Fruit fly (Drosophila melanogaster) whole organism, embryonic: ENCODE measurements around the gene Ugt305A1.
A peak's percentile ranks its signal among the peaks of the same experiment; 100 is the strongest.

Experiments used
- Atf3 ChIP-seq: fragments of 200-800 bp; sonication (Bioruptor generic); optimal IDR thresholded peaks from 3 replicates; lab custom pipeline; 2016; ENCODE audit warnings: missing biosample characterization, missing genetic modification characterization
- CG10267 ChIP-seq: fragments of 200-800 bp; sonication (Bioruptor generic); optimal IDR thresholded peaks from 2 replicates; lab custom pipeline; 2018; ENCODE audit warnings: missing biosample characterization, mild to moderate bottlenecking, missing genetic modification characterization, moderate library complexity
- CG10366 ChIP-seq: fragments of 200-800 bp; sonication (Bioruptor generic); IDR thresholded peaks from 2 replicates; pipeline ENCODE4 v1.3.6; 2022; ENCODE audit warnings: missing biosample characterization, missing genetic modification characterization
- CG10654 ChIP-seq: fragments of 200-800 bp; sonication (Bioruptor generic); optimal IDR thresholded peaks from 2 replicates; lab custom pipeline; 2016; ENCODE audit warnings: missing biosample characterization, missing genetic modification characterization
- CG10979 ChIP-seq: fragments of 200-800 bp; sonication (Bioruptor generic); optimal IDR thresholded peaks from 2 replicates; lab custom pipeline; 2018; ENCODE audit warnings: missing biosample characterization, mild to moderate bottlenecking, missing genetic modification characterization, moderate library complexity
- CG11398 ChIP-seq: fragments of 200-800 bp; sonication (Bioruptor generic); optimal IDR thresholded peaks from 2 replicates; lab custom pipeline; 2016; ENCODE audit warnings: missing biosample characterization, missing genetic modification characterization
- CG11456 ChIP-seq: fragments of 200-800 bp; sonication (Bioruptor generic); IDR thresholded peaks from 3 replicates; pipeline ENCODE4 v1.3.6; 2022; ENCODE audit warnings: missing biosample characterization, missing genetic modification characterization
- CG12104 ChIP-seq: fragments of 200-800 bp; sonication (Bioruptor generic); optimal IDR thresholded peaks from 3 replicates; lab custom pipeline; 2016; ENCODE audit warnings: missing biosample characterization, missing genetic modification characterization
- CG12299 ChIP-seq: fragments of 200-800 bp; sonication (Bioruptor generic); optimal IDR thresholded peaks from 2 replicates; lab custom pipeline; 2018; ENCODE audit warnings: missing biosample characterization, mild to moderate bottlenecking, missing genetic modification characterization
- CG13287 ChIP-seq: fragments of 200-800 bp; sonication (Bioruptor generic); IDR thresholded peaks from 2 replicates; pipeline ENCODE4 v1.3.6; 2022; ENCODE audit warnings: missing biosample characterization, missing genetic modification characterization; ENCODE audit not compliant: partially characterized antibody
- CG14441 ChIP-seq: fragments of 200-800 bp; sonication (Bioruptor generic); IDR thresholded peaks from 2 replicates; pipeline ENCODE4 v1.3.6; 2022; ENCODE audit warnings: missing biosample characterization, missing genetic modification characterization
- CG1529 ChIP-seq: fragments of 200-800 bp; sonication (Bioruptor generic); optimal IDR thresholded peaks from 3 replicates; lab custom pipeline; 2018; ENCODE audit warnings: missing biosample characterization, missing genetic modification characterization
- CG15514 ChIP-seq: fragments of 200-800 bp; sonication (Bioruptor generic); optimal IDR thresholded peaks from 3 replicates; lab custom pipeline; 2017; ENCODE audit warnings: missing biosample characterization, missing genetic modification characterization, mild to moderate bottlenecking, moderate library complexity, missing genetic modification reagents
- CG17186 ChIP-seq: fragments of 200-800 bp; sonication (Bioruptor generic); optimal IDR thresholded peaks from 3 replicates; lab custom pipeline; 2017; ENCODE audit warnings: missing biosample characterization, missing genetic modification reagents, missing genetic modification characterization
- CG17802 ChIP-seq: fragments of 200-800 bp; sonication (Bioruptor generic); optimal IDR thresholded peaks from 2 replicates; lab custom pipeline; 2018; ENCODE audit warnings: missing biosample characterization, mild to moderate bottlenecking, missing genetic modification characterization, moderate library complexity
- CG18262 ChIP-seq: fragments of 200-800 bp; optimal IDR thresholded peaks from 3 replicates; lab custom pipeline; 2019; ENCODE audit warnings: missing biosample characterization, mild to moderate bottlenecking, missing genetic modification characterization, moderate library complexity
- CG18764 ChIP-seq: fragments of 200-800 bp; sonication (Bioruptor generic); optimal IDR thresholded peaks from 3 replicates; lab custom pipeline; 2016; ENCODE audit warnings: missing biosample characterization, missing genetic modification characterization
- CG2678 ChIP-seq: fragments of 200-800 bp; sonication (Bioruptor generic); optimal IDR thresholded peaks from 3 replicates; lab custom pipeline; 2019; ENCODE audit warnings: missing biosample characterization, mild to moderate bottlenecking, missing genetic modification characterization, moderate library complexity
- CG3163 ChIP-seq: fragments of 200-800 bp; sonication (Bioruptor generic); optimal IDR thresholded peaks from 3 replicates; lab custom pipeline; 2016; ENCODE audit warnings: missing biosample characterization, missing genetic modification characterization
- CG3726 ChIP-seq: fragments of 200-800 bp; sonication (Bioruptor generic); IDR thresholded peaks from 3 replicates; pipeline ENCODE4, ENCODE4 v1.3.6; 2022; ENCODE audit warnings: missing biosample characterization, missing genetic modification characterization
- CG3838 ChIP-seq: fragments of 200-800 bp; sonication (Bioruptor generic); optimal IDR thresholded peaks from 3 replicates; lab custom pipeline; 2016; ENCODE audit warnings: missing biosample characterization, missing genetic modification characterization
- CG4282 ChIP-seq: fragments of 200-800 bp; sonication (Bioruptor generic); optimal IDR thresholded peaks from 2 replicates; lab custom pipeline; 2016; ENCODE audit warnings: missing biosample characterization, missing genetic modification characterization
- CG7357 ChIP-seq: fragments of 200-800 bp; sonication (Bioruptor generic); IDR thresholded peaks from 3 replicates; pipeline ENCODE4 v1.3.6; 2022; ENCODE audit warnings: missing biosample characterization, missing genetic modification characterization
- CG7745 ChIP-seq: fragments of 200-800 bp; sonication (Bioruptor generic); optimal IDR thresholded peaks from 2 replicates; lab custom pipeline; 2018; ENCODE audit warnings: missing biosample characterization, mild to moderate bottlenecking, missing genetic modification characterization, moderate library complexity
- CG7786 ChIP-seq: fragments of 200-800 bp; sonication (Bioruptor generic); optimal IDR thresholded peaks from 2 replicates; lab custom pipeline; 2016; ENCODE audit warnings: missing biosample characterization, missing genetic modification characterization
- CG7839 ChIP-seq: fragments of 200-800 bp; sonication (Bioruptor generic); optimal IDR thresholded peaks from 3 replicates; lab custom pipeline; 2018; ENCODE audit warnings: missing biosample characterization, mild to moderate bottlenecking, missing genetic modification characterization, moderate library complexity
- E2f1 ChIP-seq: fragments of 200-800 bp; sonication (Bioruptor generic); IDR thresholded peaks from 2 replicates; pipeline ENCODE4 v1.3.6; 2022; ENCODE audit warnings: missing biosample characterization, missing genetic modification characterization
- ERR ChIP-seq: fragments of 200-800 bp; sonication (Bioruptor generic); optimal IDR thresholded peaks from 2 replicates; lab custom pipeline; 2016; ENCODE audit warnings: missing biosample characterization, missing genetic modification characterization
- Eip74EF ChIP-seq, 2 experiments: fragments of 200-800 bp in 1 of 2; fragments of >200 bp in 1 of 2; sonication (Bioruptor generic) in 1 of 2; optimal IDR thresholded peaks; 2 replicates each; lab custom pipeline; 2017 to 2019; ENCODE audit warnings: missing biosample characterization in 2 of 2, missing genetic modification characterization in 2 of 2, mild to moderate bottlenecking in 1 of 2, moderate library complexity in 1 of 2
- HLHmδ ChIP-seq: fragments of 200-800 bp; sonication (Bioruptor generic); optimal IDR thresholded peaks from 2 replicates; lab custom pipeline; 2018; ENCODE audit warnings: missing biosample characterization, mild to moderate bottlenecking, missing genetic modification characterization, moderate library complexity
- HmgD ChIP-seq: fragments of 200-800 bp; sonication (Bioruptor generic); optimal IDR thresholded peaks from 3 replicates; lab custom pipeline; 2016; ENCODE audit warnings: missing biosample characterization, missing genetic modification characterization
- Lim3 ChIP-seq: fragments of 200-800 bp; sonication (Bioruptor generic); IDR thresholded peaks from 2 replicates; pipeline ENCODE4 v1.3.6; 2022; ENCODE audit warnings: missing biosample characterization, missing genetic modification characterization
- Mad ChIP-seq: fragments of 200-800 bp; sonication (Bioruptor generic); optimal IDR thresholded peaks from 2 replicates; lab custom pipeline; 2016; ENCODE audit warnings: missing biosample characterization, missing genetic modification characterization
- Oaz ChIP-seq: fragments of 200-800 bp; sonication (Bioruptor generic); IDR thresholded peaks from 2 replicates; pipeline ENCODE4 v1.3.6; 2022; ENCODE audit warnings: missing biosample characterization, missing genetic modification characterization
- Poxn ChIP-seq: fragments of 200-800 bp; sonication (Bioruptor generic); IDR thresholded peaks from 2 replicates; pipeline ENCODE4 v1.3.6; 2022; ENCODE audit warnings: missing biosample characterization, missing genetic modification characterization
- Sin3A ChIP-seq: fragments of >200 bp; optimal IDR thresholded peaks from 2 replicates; lab custom pipeline; 2018
- ac ChIP-seq: fragments of 200-800 bp; sonication (Bioruptor generic); optimal IDR thresholded peaks from 3 replicates; lab custom pipeline; 2017; ENCODE audit warnings: missing biosample characterization, mild to moderate bottlenecking, missing genetic modification characterization
- bsh ChIP-seq, 2 experiments: fragments of 200-800 bp; sonication (Bioruptor generic); optimal IDR thresholded peaks; 2 replicates each; lab custom pipeline; 2017 to 2018; ENCODE audit warnings: mild to moderate bottlenecking in 2 of 2, missing biosample characterization in 2 of 2, missing genetic modification characterization in 2 of 2, moderate library complexity in 1 of 2
- danr ChIP-seq: fragments of 200-800 bp; sonication (Bioruptor generic); IDR thresholded peaks from 2 replicates; pipeline ENCODE4 v1.3.6; 2022; ENCODE audit warnings: missing biosample characterization, missing genetic modification characterization
- disco-r ChIP-seq: fragments of 200-800 bp; sonication (Bioruptor generic); optimal IDR thresholded peaks from 2 replicates; lab custom pipeline; 2016; ENCODE audit warnings: missing biosample characterization, missing genetic modification characterization
- dmrt11E ChIP-seq: fragments of 200-800 bp; sonication (Bioruptor generic); optimal IDR thresholded peaks from 3 replicates; lab custom pipeline; 2018; ENCODE audit warnings: missing biosample characterization, mild to moderate bottlenecking, missing genetic modification characterization, moderate library complexity
- emc ChIP-seq: fragments of 200-800 bp; sonication (Bioruptor generic); optimal IDR thresholded peaks from 2 replicates; lab custom pipeline; 2016; ENCODE audit warnings: missing biosample characterization, missing genetic modification characterization
- fd96Cb ChIP-seq: fragments of 200-800 bp; sonication (Bioruptor generic); optimal IDR thresholded peaks from 2 replicates; lab custom pipeline; 2018; ENCODE audit warnings: missing biosample characterization, mild to moderate bottlenecking, missing genetic modification characterization, moderate library complexity
- gcm2 ChIP-seq: fragments of 200-800 bp; sonication (Bioruptor generic); optimal IDR thresholded peaks from 2 replicates; lab custom pipeline; 2016; ENCODE audit warnings: missing biosample characterization, missing genetic modification characterization
- gsb-n ChIP-seq: fragments of 200-800 bp; sonication (Bioruptor generic); optimal IDR thresholded peaks from 3 replicates; lab custom pipeline; 2018; ENCODE audit warnings: missing biosample characterization, mild to moderate bottlenecking, missing genetic modification characterization
- h ChIP-seq: fragments of >200 bp; optimal IDR thresholded peaks from 2 replicates; lab custom pipeline; 2017
- knrl ChIP-seq: fragments of 200-800 bp; sonication (Bioruptor generic); IDR thresholded peaks from 3 replicates; pipeline ENCODE4 v1.3.6; 2022; ENCODE audit warnings: missing biosample characterization, missing genetic modification characterization; ENCODE audit not compliant: partially characterized antibody
- lmd ChIP-seq: fragments of 200-800 bp; sonication (Bioruptor generic); IDR thresholded peaks from 2 replicates; pipeline ENCODE4 v1.3.6; 2022; ENCODE audit warnings: missing biosample characterization, missing genetic modification characterization
- mld ChIP-seq: fragments of 200-800 bp; sonication (Bioruptor generic); IDR thresholded peaks from 3 replicates; pipeline ENCODE4 v1.3.6; 2022; ENCODE audit warnings: missing biosample characterization, missing genetic modification characterization; ENCODE audit not compliant: partially characterized antibody
- schlank ChIP-seq: fragments of 200-800 bp; sonication (Bioruptor generic); optimal IDR thresholded peaks from 2 replicates; lab custom pipeline; 2018; ENCODE audit warnings: missing biosample characterization, mild to moderate bottlenecking, missing genetic modification characterization
- tll ChIP-seq, 2 experiments: fragments of 200-800 bp in 1 of 2; fragments of >200 bp in 1 of 2; sonication (Bioruptor generic) in 1 of 2; optimal IDR thresholded peaks; 2 replicates each; lab custom pipeline; 2017 to 2019; ENCODE audit warnings: missing biosample characterization in 2 of 2, missing genetic modification characterization in 2 of 2, mild to moderate bottlenecking in 1 of 2, moderate library complexity in 1 of 2
- vnd ChIP-seq: fragments of 200-800 bp; sonication (Bioruptor generic); IDR thresholded peaks from 3 replicates; pipeline ENCODE4 v1.3.6; 2022; ENCODE audit warnings: missing biosample characterization, missing genetic modification characterization; ENCODE audit not compliant: partially characterized antibody

Gene Ugt305A1

dm6 chr3L:4080278-4080677 lies 20.7 kb downstream of the Ugt305A1 start (continued):
- TF ChIP-seq danr (GFP tag; lab: Robert Waterston, UW), result no peak
- no peak for TF ChIP-seq ac
- no peak for TF ChIP-seq disco-r
- peak; percentile 7 for TF ChIP-seq CG10267
- TF ChIP-seq CG11456 (GFP tag; lab: Robert Waterston, UW), result no peak
- TF ChIP-seq mld (GFP tag; lab: Robert Waterston, UW), result no peak
- TF ChIP-seq CG3163 (GFP tag; lab: Kevin White, UChicago), result no peak
- no peak for TF ChIP-seq Atf3 (GFP tag; lab: Kevin White, UChicago)
- TF ChIP-seq ERR (GFP tag; lab: Kevin White, UChicago), result no peak
- no peak for TF ChIP-seq Poxn (GFP tag; lab: Robert Waterston, UW)
- TF ChIP-seq CG18262, result peak; percentile 28
- no peak for TF ChIP-seq emc (GFP tag; lab: Kevin White, UChicago)
- TF ChIP-seq Sin3A (lab: Kevin White, UChicago), result no peak
- TF ChIP-seq CG14441 (GFP tag; lab: Robert Waterston, UW), result no peak
- TF ChIP-seq tll (GFP tag; optimal IDR thresholded peaks at IDR 0.05; lab: Kevin White, UChicago), result no peak
- no peak for TF ChIP-seq CG17186 (GFP tag; lab: Kevin White, UChicago)
- no peak for TF ChIP-seq CG7745 (tag; lab: Kevin White, UChicago)
- TF ChIP-seq Lim3, result no peak
- no peak for TF ChIP-seq knrl (GFP tag; lab: Robert Waterston, UW)
- TF ChIP-seq HLHmδ (GFP tag; lab: Kevin White, UChicago), result no peak
- no peak for TF ChIP-seq lmd (GFP tag; lab: Robert Waterston, UW)
- no peak for TF ChIP-seq CG4282 (GFP tag; lab: Kevin White, UChicago)
- TF ChIP-seq Eip74EF (GFP tag; optimal IDR thresholded peaks at IDR 0.05; lab: Kevin White, UChicago), result no peak
- TF ChIP-seq CG7357, result no peak
- TF ChIP-seq E2f1 (GFP tag; lab: Robert Waterston, UW), result no peak
- peak; percentile 47 for TF ChIP-seq CG10979 (tag; lab: Kevin White, UChicago)
- TF ChIP-seq CG7839, result peak; percentile 27
- no peak for TF ChIP-seq CG12104 (GFP tag; lab: Kevin White, UChicago)
- no peak for TF ChIP-seq CG10366
- TF ChIP-seq gsb-n (tag; lab: Kevin White, UChicago), result no peak
- no peak for TF ChIP-seq schlank (tag; lab: Kevin White, UChicago)
- no peak for TF ChIP-seq h (lab: Kevin White, UChicago)
- TF ChIP-seq Mad, result no peak
- TF ChIP-seq gcm2 (GFP tag; lab: Kevin White, UChicago), result no peak
- no peak for TF ChIP-seq CG17802
- no peak for TF ChIP-seq Oaz (GFP tag; lab: Robert Waterston, UW)
- TF ChIP-seq dmrt11E (tag; lab: Kevin White, UChicago), result no peak
- no peak for TF ChIP-seq CG13287
- no peak for TF ChIP-seq CG3726 (GFP tag; lab: Robert Waterston, UW)
- no peak for TF ChIP-seq HmgD (GFP tag; lab: Kevin White, UChicago)
- no peak for TF ChIP-seq CG1529 (GFP tag; lab: Kevin White, UChicago)
- TF ChIP-seq CG3838 (GFP tag; lab: Kevin White, UChicago), result no peak
- TF ChIP-seq CG15514, result no peak
- peak in 1 of 2 experiments; percentile 26 for TF ChIP-seq bsh (GFP tag; optimal IDR thresholded peaks at IDR 0.05; lab: Kevin White, UChicago)
- TF ChIP-seq fd96Cb (tag; lab: Kevin White, UChicago), result peak; percentile 30
- no peak for TF ChIP-seq vnd (GFP tag; lab: Robert Waterston, UW)
- TF ChIP-seq CG7786 (GFP tag; lab: Kevin White, UChicago), result no peak
- peak; percentile 36 for TF ChIP-seq CG2678 (tag; lab: Kevin White, UChicago)
- no peak for TF ChIP-seq CG10654
- no peak for TF ChIP-seq CG12299
- no peak for TF ChIP-seq CG18764 (GFP tag; lab: Kevin White, UChicago)
- TF ChIP-seq CG11398 (GFP tag; lab: Kevin White, UChicago), result no peak
